Worm (Caenorhabditis elegans) whole organism, late embryonic: ENCODE results near the gene lin-39.

Source experiments
- C08G9.2 ChIP-seq: sonication (generic microtip); optimal IDR thresholded peaks from 2 replicates; lab custom pipeline; 2016; ENCODE audit warnings: mild to moderate bottlenecking, missing genetic modification characterization, moderate library complexity, missing compliant biosample characterization
- C38D4.7 ChIP-seq: fragments of 200-800 bp; sonication (Bioruptor generic); optimal IDR thresholded peaks from 2 replicates; lab custom pipeline; 2018; ENCODE audit warnings: mild to moderate bottlenecking, missing genetic modification characterization, moderate library complexity, missing compliant biosample characterization
- K09A11.1 ChIP-seq: sonication (generic microtip); optimal IDR thresholded peaks from 2 replicates; lab custom pipeline; 2017; ENCODE audit warnings: antibody characterized with exemption, mild to moderate bottlenecking, missing genetic modification characterization, missing compliant biosample characterization; ENCODE audit not compliant: insufficient read depth
- T23F11.4 ChIP-seq: fragments of 200-800 bp; sonication (Bioruptor generic); optimal IDR thresholded peaks from 2 replicates; lab custom pipeline; 2018; ENCODE audit warnings: mild to moderate bottlenecking, missing genetic modification characterization, missing compliant biosample characterization
- ahr-1 ChIP-seq: sonication (generic microtip); optimal IDR thresholded peaks from 2 replicates; lab custom pipeline; 2016; ENCODE audit warnings: missing genetic modification characterization, missing compliant biosample characterization
- ama-1 ChIP-seq: fragments of 150-350 bp; optimal IDR thresholded peaks from 2 replicates; lab custom pipeline; 2014
- ceh-18 ChIP-seq: sonication (generic microtip); optimal IDR thresholded peaks from 2 replicates; lab custom pipeline; 2016; ENCODE audit warnings: missing genetic modification characterization, missing compliant biosample characterization
- ceh-19 ChIP-seq: fragments of 200-800 bp; sonication (Bioruptor generic); optimal IDR thresholded peaks from 2 replicates; lab custom pipeline; 2018; ENCODE audit warnings: mild to moderate bottlenecking, missing genetic modification characterization, missing compliant biosample characterization
- ceh-24 ChIP-seq: sonication (generic microtip); optimal IDR thresholded peaks from 2 replicates; lab custom pipeline; 2016; ENCODE audit warnings: mild to moderate bottlenecking, missing genetic modification characterization, missing compliant biosample characterization
- ceh-31 ChIP-seq: sonication (generic microtip); optimal IDR thresholded peaks from 2 replicates; lab custom pipeline; 2016; ENCODE audit warnings: missing genetic modification characterization, missing compliant biosample characterization
- ceh-45 ChIP-seq: fragments of 200-800 bp; sonication (Bioruptor generic); IDR thresholded peaks from 2 replicates; pipeline ENCODE4 v1.3.6; 2022; ENCODE audit warnings: missing genetic modification reagents, missing genetic modification characterization, missing compliant biosample characterization
- che-1 ChIP-seq: sonication (generic microtip); optimal IDR thresholded peaks from 2 replicates; lab custom pipeline; 2016; ENCODE audit warnings: mild to moderate bottlenecking, missing genetic modification characterization, missing compliant biosample characterization
- eyg-1 ChIP-seq: sonication (generic microtip); optimal IDR thresholded peaks from 2 replicates; lab custom pipeline; 2016; ENCODE audit warnings: missing genotype, missing genetic modification characterization, missing compliant biosample characterization
- fax-1 ChIP-seq: sonication (generic microtip); optimal IDR thresholded peaks from 2 replicates; lab custom pipeline; 2016; ENCODE audit warnings: missing genotype, missing genetic modification characterization, missing compliant biosample characterization
- gmeb-2 ChIP-seq: sonication (generic microtip); optimal IDR thresholded peaks from 2 replicates; lab custom pipeline; 2016; ENCODE audit warnings: missing genetic modification characterization, inconsistent platforms, missing compliant biosample characterization
- hlh-6 ChIP-seq: sonication (generic microtip); optimal IDR thresholded peaks from 2 replicates; lab custom pipeline; 2016; ENCODE audit warnings: missing genotype, missing genetic modification characterization, missing compliant biosample characterization
- lin-11 ChIP-seq: fragments of 200-800 bp; sonication (Bioruptor generic); optimal IDR thresholded peaks from 2 replicates; lab custom pipeline; 2018; ENCODE audit warnings: mild to moderate bottlenecking, missing genetic modification characterization, missing compliant biosample characterization
- madf-2 ChIP-seq: sonication (generic microtip); optimal IDR thresholded peaks from 2 replicates; lab custom pipeline; 2017; ENCODE audit warnings: missing genetic modification characterization, missing compliant biosample characterization
- nfya-1 ChIP-seq: sonication (generic microtip); optimal IDR thresholded peaks from 2 replicates; lab custom pipeline; 2017; ENCODE audit warnings: missing genetic modification characterization, mild to moderate bottlenecking, missing compliant biosample characterization, antibody characterized with exemption, moderate library complexity
- nhr-232 ChIP-seq: sonication (generic microtip); optimal IDR thresholded peaks from 2 replicates; lab custom pipeline; 2016; ENCODE audit warnings: missing genetic modification characterization, missing compliant biosample characterization
- odd-2 ChIP-seq: sonication (generic microtip); optimal IDR thresholded peaks from 2 replicates; lab custom pipeline; 2017; ENCODE audit warnings: antibody characterized with exemption, mild to moderate bottlenecking, missing genetic modification characterization, missing compliant biosample characterization
- pat-9 ChIP-seq: fragments of 200-800 bp; sonication (Bioruptor generic); optimal IDR thresholded peaks from 2 replicates; lab custom pipeline; 2018; ENCODE audit warnings: mild to moderate bottlenecking, missing genetic modification characterization, moderate library complexity, missing compliant biosample characterization
- pax-1 ChIP-seq: fragments of 150-350 bp; optimal IDR thresholded peaks from 2 replicates; lab custom pipeline; 2014; ENCODE audit warnings: missing biosample characterization, missing genetic modification characterization
- pha-2 ChIP-seq: sonication (generic microtip); optimal IDR thresholded peaks from 2 replicates; lab custom pipeline; 2017; ENCODE audit warnings: mild to moderate bottlenecking, missing genetic modification characterization, missing compliant biosample characterization
- pha-4 ChIP-seq: fragments of 150-350 bp; optimal IDR thresholded peaks from 2 replicates; lab custom pipeline; 2018; ENCODE audit warnings: missing biosample characterization, missing genetic modification reagents, missing genetic modification characterization
- pqm-1 ChIP-seq: sonication (generic microtip); optimal IDR thresholded peaks from 2 replicates; lab custom pipeline; 2016; ENCODE audit warnings: missing genetic modification characterization, missing compliant biosample characterization
- ref-2 ChIP-seq: sonication (generic microtip); optimal IDR thresholded peaks from 2 replicates; lab custom pipeline; 2016; ENCODE audit warnings: missing genetic modification characterization, missing compliant biosample characterization
- sdc-2 ChIP-seq: sonication (generic microtip); optimal IDR thresholded peaks from 2 replicates; lab custom pipeline; 2016; ENCODE audit warnings: missing genotype, missing genetic modification characterization, missing compliant biosample characterization
- sox-2 ChIP-seq: fragments of 200-800 bp; sonication (Bioruptor generic); IDR thresholded peaks from 2 replicates; pipeline ENCODE4 v1.3.6; 2022; ENCODE audit warnings: missing genetic modification reagents, missing genetic modification characterization, missing compliant biosample characterization
- sox-4 ChIP-seq: sonication (generic microtip); optimal IDR thresholded peaks from 2 replicates; lab custom pipeline; 2017; ENCODE audit warnings: mild to moderate bottlenecking, missing genetic modification characterization, inconsistent platforms, missing compliant biosample characterization
- syd-9 ChIP-seq: sonication (generic microtip); optimal IDR thresholded peaks from 2 replicates; lab custom pipeline; 2016; ENCODE audit warnings: mild to moderate bottlenecking, missing genetic modification characterization, moderate library complexity, missing compliant biosample characterization
- tbx-2 ChIP-seq: sonication (generic microtip); optimal IDR thresholded peaks from 2 replicates; lab custom pipeline; 2016; ENCODE audit warnings: missing genetic modification characterization, missing compliant biosample characterization
- tbx-7 ChIP-seq: sonication (generic microtip); optimal IDR thresholded peaks from 2 replicates; lab custom pipeline; 2016; ENCODE audit warnings: missing genotype, missing genetic modification characterization, missing compliant biosample characterization
- ttx-3 ChIP-seq: sonication (generic microtip); optimal IDR thresholded peaks from 2 replicates; lab custom pipeline; 2016; ENCODE audit warnings: missing genetic modification reagents, missing genetic modification characterization, missing compliant biosample characterization
- unc-3 ChIP-seq, 2 experiments: fragments of 200-800 bp in 1 of 2; sonication (Bioruptor generic) in 1 of 2; sonication (generic microtip) in 1 of 2; conservative IDR thresholded peaks in 1 of 2; optimal IDR thresholded peaks in 1 of 2; 2 replicates each; pipeline versions ENCODE4 v1.3.6 to Lab custom; 2016 to 2022; ENCODE audit warnings: missing compliant biosample characterization in 2 of 2, missing genetic modification characterization in 2 of 2, missing genetic modification reagents in 1 of 2
- ztf-16 ChIP-seq: sonication (generic microtip); optimal IDR thresholded peaks from 2 replicates; lab custom pipeline; 2017; ENCODE audit warnings: missing genetic modification characterization, missing compliant biosample characterization

lin-39 gene

ce11 chrIII:7536559-7536958, at the start of gene lin-39:
TSS of gene lin-39 (minus strand) at chrIII:7536632.
- TF ChIP-seq nhr-232 (tag; lab: Kevin White, UChicago): no peak
- TF ChIP-seq ceh-19 (GFP tag; lab: Kevin White, UChicago): no peak
- TF ChIP-seq unc-3 (GFP tag; conservative IDR thresholded peaks at IDR 0.05; lab: Robert Waterston, UW): no peak
- no peak for TF ChIP-seq unc-3 (tag; optimal IDR thresholded peaks at IDR 0.05; lab: Kevin White, UChicago)
- TF ChIP-seq tbx-2 (tag; lab: Kevin White, UChicago): no peak
- TF ChIP-seq syd-9 (tag; lab: Kevin White, UChicago): no peak
- no peak for TF ChIP-seq ttx-3

- no peak for TF ChIP-seq C08G9.2 (tag; lab: Kevin White, UChicago)
- no peak for TF ChIP-seq madf-2
- TF ChIP-seq hlh-6 (tag; lab: Kevin White, UChicago): no peak
- no peak for TF ChIP-seq C38D4.7 (GFP tag; lab: Kevin White, UChicago)
- no peak for TF ChIP-seq ceh-45 (GFP tag; lab: Robert Waterston, UW)
- TF ChIP-seq sox-2 (GFP tag; lab: Robert Waterston, UW): no peak
- TF ChIP-seq pat-9 (tag; lab: Kevin White, UChicago): no peak
- TF ChIP-seq sox-4 (tag; lab: Kevin White, UChicago): no peak
- no peak for TF ChIP-seq pha-2
- TF ChIP-seq ceh-18: no peak
- TF ChIP-seq eyg-1 (tag; lab: Kevin White, UChicago): no peak
- TF ChIP-seq fax-1 (tag; lab: Kevin White, UChicago): no peak
- TF ChIP-seq ceh-24 (tag; lab: Kevin White, UChicago): no peak
Observed at ce11 chrIII:7584131-7584646, 47.8 kb upstream of the lin-39 start, which contains the start of gene cup-5. TSS of gene cup-5 (plus strand) at chrIII:7584181.

- TF ChIP-seq pha-4 (tag; lab: Kevin White, UChicago) (no peak), T23F11.4 (GFP tag; lab: Kevin White, UChicago) (no peak), gmeb-2 (tag; lab: Kevin White, UChicago) (no peak), lin-11 (tag; lab: Kevin White, UChicago) (no peak), ztf-16 (tag; lab: Kevin White, UChicago) (no peak), ceh-24 (tag; lab: Kevin White, UChicago) (no peak), madf-2 (no peak), sdc-2 (tag; lab: Kevin White, UChicago) (no peak), ama-1 (lab: Kevin White, UChicago) (no peak)
Observed at ce11 chrIII:7582885-7583284, 46.5 kb upstream of the lin-39 start, which contains the start of gene R13A5.10. TSS of gene R13A5.10 (minus strand) at chrIII:7582985.

ce11 chrIII:7580586-7580985, 44.2 kb upstream of the lin-39 start:
- TF ChIP-seq ceh-31 (tag; lab: Kevin White, UChicago) (peak; percentile 47), pat-9 (tag; lab: Kevin White, UChicago) (no peak), ceh-19 (GFP tag; lab: Kevin White, UChicago) (peak; percentile 39), nfya-1 (tag; lab: Kevin White, UChicago) (peak; percentile 27), pax-1 (tag; lab: Kevin White, UChicago) (no peak), K09A11.1 (tag; lab: Kevin White, UChicago) (no peak)

- TF ChIP-seq pqm-1 (tag; lab: Kevin White, UChicago) (no peak), odd-2 (tag; lab: Kevin White, UChicago) (no peak), ref-2 (tag; lab: Kevin White, UChicago) (no peak), ceh-19 (GFP tag; lab: Kevin White, UChicago) (no peak), C08G9.2 (tag; lab: Kevin White, UChicago) (no peak), nfya-1 (tag; lab: Kevin White, UChicago) (no peak), che-1 (tag; lab: Kevin White, UChicago) (no peak), ahr-1 (no peak), tbx-7 (tag; lab: Kevin White, UChicago) (no peak)
Observed at ce11 chrIII:7579324-7579723, 42.9 kb upstream of the lin-39 start, which contains the start of gene mfsd-6. TSS of gene mfsd-6 (minus strand) at chrIII:7579411.
